Worm (Caenorhabditis elegans) whole organism, L4/young adult: ENCODE measurements around the gene str-263.

ENCODE experiments used
- W03F9.2 ChIP-seq: fragments of 150-350 bp; optimal IDR thresholded peaks from 2 replicates; lab custom pipeline; 2014; ENCODE audit warnings: missing biosample characterization, missing genetic modification characterization
- dao-5 ChIP-seq: sonication (generic microtip); optimal IDR thresholded peaks from 2 replicates; lab custom pipeline; 2016; ENCODE audit warnings: missing genotype, missing genetic modification characterization, moderate library complexity, missing compliant biosample characterization
- him-1 ChIP-seq: sonication (generic microtip); optimal IDR thresholded peaks from 2 replicates; lab custom pipeline; 2016; ENCODE audit warnings: missing genotype, missing genetic modification reagents, missing genetic modification characterization, missing compliant biosample characterization

DNA sequence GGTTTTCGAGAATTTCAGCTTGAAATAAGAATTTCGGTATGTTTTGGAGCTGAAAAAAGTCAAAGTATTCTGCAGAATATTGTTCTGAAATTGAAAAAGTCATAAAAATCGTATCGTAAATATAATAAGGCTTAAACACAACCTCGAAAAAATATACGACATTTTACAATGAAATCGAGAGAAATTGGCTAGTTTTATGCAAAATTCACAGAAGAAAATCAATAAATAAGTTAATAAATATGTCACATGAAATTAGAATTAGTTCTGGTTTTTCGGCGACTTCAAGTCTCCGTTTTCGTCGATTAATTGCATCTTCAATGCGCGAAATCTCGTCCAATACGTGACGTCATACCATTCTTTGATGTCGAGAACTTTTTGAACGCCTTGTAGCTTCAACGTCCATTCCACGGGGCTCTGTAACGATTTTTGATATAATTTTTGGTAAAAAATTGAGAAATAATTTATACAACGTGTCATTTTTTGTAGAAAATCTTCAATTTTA lies 35.5 kb upstream of the str-263 start, which contains the start of gene atx-3:
- TF ChIP-seq him-1 (tag; lab: Kevin White, UChicago) (no peak), W03F9.2 (no peak), dao-5 (tag; lab: Kevin White, UChicago) (no peak)
